Worm (Caenorhabditis elegans) whole organism, L2 larva: ENCODE data around the gene attf-2.

Experiments
- C34F6.9 ChIP-seq: fragments of 150-350 bp; optimal IDR thresholded peaks from 2 replicates; lab custom pipeline; 2014; ENCODE audit warnings: missing biosample characterization, missing genetic modification characterization
- R02D3.7 ChIP-seq: fragments of 150-350 bp; optimal IDR thresholded peaks from 2 replicates; lab custom pipeline; 2014; ENCODE audit warnings: missing biosample characterization, missing genetic modification characterization
- ZK546.5 ChIP-seq: sonication (generic microtip); optimal IDR thresholded peaks from 2 replicates; lab custom pipeline; 2017; ENCODE audit warnings: missing biosample characterization, missing genetic modification characterization
- alr-1 ChIP-seq: fragments of 150-350 bp; optimal IDR thresholded peaks from 2 replicates; lab custom pipeline; 2014; ENCODE audit warnings: missing biosample characterization, missing genetic modification characterization
- aly-2 ChIP-seq: fragments of 150-350 bp; optimal IDR thresholded peaks from 2 replicates; lab custom pipeline; 2014; ENCODE audit warnings: missing biosample characterization, missing genetic modification characterization
- ama-1 ChIP-seq: fragments of 150-350 bp; optimal IDR thresholded peaks from 2 replicates; lab custom pipeline; 2018; ENCODE audit warnings: inconsistent platforms
- blmp-1 ChIP-seq: sonication (generic microtip); optimal IDR thresholded peaks from 2 replicates; lab custom pipeline; 2017; ENCODE audit warnings: missing genetic modification characterization, mild to moderate bottlenecking, missing compliant biosample characterization, antibody characterized with exemption, moderate library complexity; ENCODE audit not compliant: insufficient read depth
- ceh-16 ChIP-seq: fragments of 150-350 bp; optimal IDR thresholded peaks from 2 replicates; lab custom pipeline; 2014; ENCODE audit warnings: missing biosample characterization, missing genetic modification characterization
- crh-2 ChIP-seq: sonication (generic microtip); optimal IDR thresholded peaks from 2 replicates; lab custom pipeline; 2017; ENCODE audit warnings: missing biosample characterization, missing genetic modification characterization
- egl-27 ChIP-seq: sonication (generic microtip); optimal IDR thresholded peaks from 3 replicates; lab custom pipeline; 2017; ENCODE audit warnings: missing biosample characterization, missing genetic modification reagents, missing genetic modification characterization
- elt-3 ChIP-seq: sonication (generic microtip); optimal IDR thresholded peaks from 2 replicates; lab custom pipeline; 2017; ENCODE audit warnings: missing biosample characterization, missing genetic modification characterization
- gmeb-1 ChIP-seq: fragments of 150-350 bp; optimal IDR thresholded peaks from 2 replicates; lab custom pipeline; 2014; ENCODE audit warnings: missing biosample characterization, missing genetic modification characterization
- lin-13 ChIP-seq: fragments of 150-350 bp; optimal IDR thresholded peaks from 2 replicates; lab custom pipeline; 2014; ENCODE audit warnings: missing biosample characterization, missing genetic modification reagents, missing genetic modification characterization
- lin-39 ChIP-seq: fragments of 150-350 bp; optimal IDR thresholded peaks from 2 replicates; lab custom pipeline; 2014; ENCODE audit warnings: missing biosample characterization, missing genetic modification reagents, missing genetic modification characterization
- lsy-2 ChIP-seq, 2 experiments: fragments of 150-350 bp in 1 of 2; sonication (generic microtip) in 1 of 2; optimal IDR thresholded peaks; 2 replicates each; lab custom pipeline; 2014 to 2017; ENCODE audit warnings: missing biosample characterization in 2 of 2, missing genetic modification characterization in 2 of 2
- mab-5 ChIP-seq: fragments of 150-350 bp; optimal IDR thresholded peaks from 2 replicates; lab custom pipeline; 2014; ENCODE audit warnings: missing biosample characterization, missing genetic modification characterization
- mbf-1 ChIP-seq: sonication (generic microtip); optimal IDR thresholded peaks from 2 replicates; lab custom pipeline; 2017; ENCODE audit warnings: missing biosample characterization, missing genetic modification characterization
- nhr-10 ChIP-seq: sonication (generic microtip); optimal IDR thresholded peaks from 2 replicates; lab custom pipeline; 2017; ENCODE audit warnings: missing biosample characterization, missing genetic modification characterization
- nhr-11 ChIP-seq: fragments of 150-350 bp; optimal IDR thresholded peaks from 2 replicates; lab custom pipeline; 2014; ENCODE audit warnings: missing biosample characterization, missing genetic modification characterization
- nhr-12 ChIP-seq: fragments of 150-350 bp; optimal IDR thresholded peaks from 2 replicates; lab custom pipeline; 2014; ENCODE audit warnings: missing biosample characterization, missing genetic modification characterization
- nhr-129 ChIP-seq: fragments of 150-350 bp; optimal IDR thresholded peaks from 2 replicates; lab custom pipeline; 2014; ENCODE audit warnings: missing biosample characterization, missing genetic modification characterization
- nhr-21 ChIP-seq: fragments of 150-350 bp; optimal IDR thresholded peaks from 2 replicates; lab custom pipeline; 2014; ENCODE audit warnings: missing biosample characterization, missing genetic modification characterization
- nhr-25 ChIP-seq: fragments of 150-350 bp; sonication (generic microtip); optimal IDR thresholded peaks from 3 replicates; lab custom pipeline; 2014; ENCODE audit warnings: missing biosample characterization, missing genetic modification characterization
- nhr-77 ChIP-seq: fragments of 150-350 bp; optimal IDR thresholded peaks from 2 replicates; lab custom pipeline; 2014; ENCODE audit warnings: missing biosample characterization, missing genetic modification characterization
- sem-4 ChIP-seq: fragments of 150-350 bp; optimal IDR thresholded peaks from 2 replicates; lab custom pipeline; 2014; ENCODE audit warnings: missing biosample characterization, missing genetic modification reagents, missing genetic modification characterization
- sma-3 ChIP-seq: sonication (generic microtip); optimal IDR thresholded peaks from 2 replicates; lab custom pipeline; 2016; ENCODE audit warnings: missing genetic modification reagents, missing genetic modification characterization, missing compliant biosample characterization
- sma-9 ChIP-seq, 2 experiments: fragments of 150-350 bp in 1 of 2; sonication (generic microtip) in 1 of 2; optimal IDR thresholded peaks; 2 replicates each; lab custom pipeline; 2014 to 2016; ENCODE audit warnings: missing genetic modification characterization in 2 of 2, mild to moderate bottlenecking in 1 of 2, missing biosample characterization in 1 of 2, missing compliant biosample characterization in 1 of 2, missing genetic modification reagents in 1 of 2, moderate library complexity in 1 of 2
- unc-39 ChIP-seq: fragments of 150-350 bp; optimal IDR thresholded peaks from 2 replicates; lab custom pipeline; 2014; ENCODE audit warnings: missing biosample characterization, missing genetic modification characterization
- unc-55 ChIP-seq: fragments of 150-350 bp; sonication (generic microtip); optimal IDR thresholded peaks from 3 replicates; lab custom pipeline; 2014; ENCODE audit warnings: missing biosample characterization, missing genetic modification reagents, missing genetic modification characterization
- unc-62 ChIP-seq: fragments of 150-350 bp; optimal IDR thresholded peaks from 2 replicates; lab custom pipeline; 2014; ENCODE audit warnings: missing biosample characterization, missing genetic modification reagents, missing genetic modification characterization
- zag-1 ChIP-seq: fragments of 150-350 bp; optimal IDR thresholded peaks from 2 replicates; lab custom pipeline; 2014; ENCODE audit warnings: missing biosample characterization, missing genetic modification characterization
- ztf-11 ChIP-seq: sonication (generic microtip); optimal IDR thresholded peaks from 2 replicates; lab custom pipeline; 2017; ENCODE audit warnings: missing biosample characterization, missing genetic modification characterization
- ztf-4 ChIP-seq: fragments of 150-350 bp; optimal IDR thresholded peaks from 2 replicates; lab custom pipeline; 2014; ENCODE audit warnings: missing biosample characterization, missing genetic modification characterization

The attf-2 gene

ce11 chrV:7230847-7231246 lies 34.9 kb upstream of the attf-2 start, which contains the start of the genes gei-6 and krr-1 (continued):
- TF ChIP-seq nhr-25 (tag; lab: Kevin White, UChicago) (no peak), nhr-21 (tag; lab: Kevin White, UChicago) (no peak), nhr-77 (no peak), nhr-11 (tag; lab: Kevin White, UChicago) (no peak)

ce11 chrV:7225894-7226293 lies 30.0 kb upstream of the attf-2 start:
- TF ChIP-seq nhr-129 (tag; lab: Kevin White, UChicago): no peak
- no peak for TF ChIP-seq unc-39 (tag; lab: Kevin White, UChicago)
- TF ChIP-seq mbf-1: no peak
- TF ChIP-seq elt-3 (tag; lab: Kevin White, UChicago): no peak
- no peak for TF ChIP-seq nhr-11 (tag; lab: Kevin White, UChicago)
- TF ChIP-seq lin-39 (tag; lab: Kevin White, UChicago): no peak
- no peak for TF ChIP-seq ztf-11 (tag; lab: Kevin White, UChicago)
- no peak for TF ChIP-seq lsy-2 (tag; optimal IDR thresholded peaks at IDR 0.05; lab: Kevin White, UChicago)
- TF ChIP-seq C34F6.9 (tag; lab: Kevin White, UChicago): no peak
- TF ChIP-seq alr-1 (tag; lab: Kevin White, UChicago): no peak
- TF ChIP-seq nhr-21 (tag; lab: Kevin White, UChicago): no peak
- TF ChIP-seq nhr-25 (tag; lab: Kevin White, UChicago): no peak
- TF ChIP-seq sma-9 (GFP tag; optimal IDR thresholded peaks at IDR 0.05; lab: Kevin White, UChicago): no peak
- no peak for TF ChIP-seq sma-9 (tag; optimal IDR thresholded peaks at IDR 0.05; lab: Kevin White, UChicago)
- TF ChIP-seq zag-1 (tag; lab: Kevin White, UChicago): no peak
- no peak for TF ChIP-seq sma-3 (GFP tag; lab: Kevin White, UChicago)

ce11 chrV:7224947-7225346 lies 29.0 kb upstream of the attf-2 start, which contains the start of gene fkb-3:
Gene fkb-3, plus strand, starts transcription at chrV:7225223.
- TF ChIP-seq nhr-21 (tag; lab: Kevin White, UChicago): peak; percentile 24
- peak; percentile 14 for TF ChIP-seq crh-2 (tag; lab: Kevin White, UChicago)
- no peak for TF ChIP-seq sma-9 (GFP tag; optimal IDR thresholded peaks at IDR 0.05; lab: Kevin White, UChicago)
- TF ChIP-seq sma-9 (tag; optimal IDR thresholded peaks at IDR 0.05; lab: Kevin White, UChicago): no peak

- TF ChIP-seq unc-62 (GFP tag; lab: Kevin White, UChicago) (no peak), C34F6.9 (tag; lab: Kevin White, UChicago) (no peak), nhr-10 (tag; lab: Kevin White, UChicago) (no peak), aly-2 (no peak), gmeb-1 (no peak), ama-1 (no peak), zag-1 (tag; lab: Kevin White, UChicago) (no peak), nhr-77 (no peak)
These were observed 28.4 kb upstream of the attf-2 start for ce11 chrV:7224353-7224752.

- TF ChIP-seq blmp-1: no peak
- TF ChIP-seq C34F6.9 (tag; lab: Kevin White, UChicago): peak; percentile 45
- TF ChIP-seq nhr-129 (tag; lab: Kevin White, UChicago): peak; percentile 2
- TF ChIP-seq nhr-12: no peak
- no peak for TF ChIP-seq ZK546.5
- peak; percentile 48 for TF ChIP-seq mab-5
- TF ChIP-seq egl-27: no peak
- peak; percentile 16 for TF ChIP-seq unc-55 (GFP tag; lab: Kevin White, UChicago)
- TF ChIP-seq lin-13 (GFP tag; lab: Kevin White, UChicago): no peak
These were observed 28.0 kb upstream of the attf-2 start, which contains the start of gene C13F10.1 for ce11 chrV:7223941-7224340. Gene C13F10.1, plus strand, starts transcription at chrV:7224078.

- TF ChIP-seq unc-55 (GFP tag; lab: Kevin White, UChicago): no peak
- TF ChIP-seq ztf-4 (tag; lab: Kevin White, UChicago): no peak
- no peak for TF ChIP-seq alr-1 (tag; lab: Kevin White, UChicago)
- no peak for TF ChIP-seq gmeb-1
- no peak for TF ChIP-seq sem-4 (tag; lab: Kevin White, UChicago)
- TF ChIP-seq R02D3.7: no peak
- no peak for TF ChIP-seq elt-3 (tag; lab: Kevin White, UChicago)
- TF ChIP-seq crh-2 (tag; lab: Kevin White, UChicago): no peak
- TF ChIP-seq egl-27: no peak
- TF ChIP-seq nhr-77: no peak
- TF ChIP-seq ama-1: no peak
- TF ChIP-seq unc-62 (GFP tag; lab: Kevin White, UChicago): no peak
- TF ChIP-seq nhr-10 (tag; lab: Kevin White, UChicago): no peak
- no peak for TF ChIP-seq mbf-1
- TF ChIP-seq ceh-16: no peak
- TF ChIP-seq, all 48 proteins: peak for 0
These were observed 27.2 kb upstream of the attf-2 start, which contains the start of gene C13F10.7 for ce11 chrV:7223152-7223551. Gene C13F10.7, minus strand, starts transcription at chrV:7223252.
